Fruit fly (Drosophila melanogaster) whole organism, prepupa: ENCODE results near the gene tos.

Experiments used
- Blimp-1 ChIP-seq: fragments of 200-800 bp; sonication (Bioruptor generic); optimal IDR thresholded peaks from 3 replicates; lab custom pipeline; 2017; ENCODE audit warnings: missing biosample characterization, missing genetic modification characterization, mild to moderate bottlenecking, moderate library complexity, missing genetic modification reagents
- CG10631 ChIP-seq: fragments of 200-800 bp; sonication (Bioruptor generic); optimal IDR thresholded peaks from 2 replicates; lab custom pipeline; 2016; ENCODE audit warnings: missing biosample characterization, missing genetic modification characterization
- CG11902 ChIP-seq: fragments of 200-800 bp; sonication (Bioruptor generic); optimal IDR thresholded peaks from 3 replicates; lab custom pipeline; 2016; ENCODE audit warnings: missing biosample characterization, missing genetic modification characterization
- CG1621 ChIP-seq: fragments of 200-800 bp; sonication (Bioruptor generic); optimal IDR thresholded peaks from 3 replicates; lab custom pipeline; 2018; ENCODE audit warnings: missing biosample characterization, mild to moderate bottlenecking, missing genetic modification characterization
- CG3032 ChIP-seq: fragments of 200-800 bp; optimal IDR thresholded peaks from 2 replicates; lab custom pipeline; 2019; ENCODE audit warnings: missing biosample characterization, mild to moderate bottlenecking, missing genetic modification characterization, moderate library complexity
- CG34406 ChIP-seq: fragments of 200-800 bp; sonication (Bioruptor generic); optimal IDR thresholded peaks from 3 replicates; lab custom pipeline; 2016; ENCODE audit warnings: missing biosample characterization, missing genetic modification characterization
- CG4318 ChIP-seq: fragments of 200-800 bp; sonication (Bioruptor generic); optimal IDR thresholded peaks from 3 replicates; lab custom pipeline; 2017; ENCODE audit warnings: missing biosample characterization, mild to moderate bottlenecking, missing genetic modification characterization
- CG6276 ChIP-seq: fragments of 200-800 bp; sonication (Bioruptor generic); optimal IDR thresholded peaks from 2 replicates; lab custom pipeline; 2017; ENCODE audit warnings: missing biosample characterization, mild to moderate bottlenecking, missing genetic modification characterization
- CG6792 ChIP-seq: fragments of 200-800 bp; sonication (Bioruptor generic); optimal IDR thresholded peaks from 3 replicates; lab custom pipeline; 2016; ENCODE audit warnings: missing biosample characterization, missing genetic modification characterization
- CG6808 ChIP-seq: fragments of 200-800 bp; sonication (Bioruptor generic); optimal IDR thresholded peaks from 3 replicates; lab custom pipeline; 2017; ENCODE audit warnings: missing biosample characterization, missing genetic modification characterization, mild to moderate bottlenecking, moderate library complexity, missing genetic modification reagents
- CG6854 ChIP-seq: fragments of 200-800 bp; sonication (Bioruptor generic); optimal IDR thresholded peaks from 2 replicates; lab custom pipeline; 2017; ENCODE audit warnings: missing biosample characterization, mild to moderate bottlenecking, missing genetic modification characterization
- CG7368 ChIP-seq: fragments of 200-800 bp; sonication (Bioruptor generic); optimal IDR thresholded peaks from 3 replicates; lab custom pipeline; 2016; ENCODE audit warnings: missing biosample characterization, missing genetic modification characterization
- CG8119 ChIP-seq: fragments of 200-800 bp; sonication (Bioruptor generic); IDR thresholded peaks from 3 replicates; pipeline ENCODE4 v1.3.6; 2022; ENCODE audit warnings: missing biosample characterization, missing genetic modification characterization
- CG8632 ChIP-seq: fragments of 200-800 bp; sonication (Bioruptor generic); optimal IDR thresholded peaks from 3 replicates; lab custom pipeline; 2016; ENCODE audit warnings: missing biosample characterization, missing genetic modification characterization
- CG9139 ChIP-seq: fragments of 200-800 bp; sonication (Bioruptor generic); optimal IDR thresholded peaks from 3 replicates; lab custom pipeline; 2017; ENCODE audit warnings: missing biosample characterization, mild to moderate bottlenecking, missing genetic modification characterization
- Eip78C ChIP-seq: fragments of 200-800 bp; sonication (Bioruptor generic); peaks from one replicate; lab custom pipeline; 2016; ENCODE audit warnings: missing biosample characterization, missing genetic modification characterization
- Ets96B ChIP-seq: fragments of 200-800 bp; optimal IDR thresholded peaks from 2 replicates; lab custom pipeline; 2019; ENCODE audit warnings: missing biosample characterization, mild to moderate bottlenecking, missing genetic modification characterization, moderate library complexity
- Gug ChIP-seq: fragments of 200-800 bp; sonication (Bioruptor generic); IDR thresholded peaks from 2 replicates; pipeline ENCODE4 v1.3.6; 2022; ENCODE audit warnings: missing biosample characterization, missing genetic modification characterization
- Hr38 ChIP-seq: sonication (Bioruptor generic); optimal IDR thresholded peaks from 2 replicates; lab custom pipeline; 2016; ENCODE audit warnings: missing biosample characterization, missing genetic modification characterization
- Hr39 ChIP-seq: fragments of 200-800 bp; sonication (Bioruptor generic); optimal IDR thresholded peaks from 2 replicates; lab custom pipeline; 2016; ENCODE audit warnings: missing biosample characterization, missing genetic modification characterization
- Hr4 ChIP-seq: fragments of 200-800 bp; sonication (Bioruptor generic); optimal IDR thresholded peaks from 3 replicates; lab custom pipeline; 2016; ENCODE audit warnings: missing biosample characterization, missing genetic modification characterization
- OdsH ChIP-seq: fragments of 200-800 bp; sonication (Bioruptor generic); optimal IDR thresholded peaks from 3 replicates; lab custom pipeline; 2016; ENCODE audit warnings: missing biosample characterization, missing genetic modification characterization
- Smox ChIP-seq: fragments of 200-800 bp; sonication (Bioruptor generic); optimal IDR thresholded peaks from 3 replicates; lab custom pipeline; 2016; ENCODE audit warnings: missing biosample characterization, missing genetic modification characterization
- Sox102F ChIP-seq: fragments of 200-800 bp; sonication (Bioruptor generic); optimal IDR thresholded peaks from 2 replicates; lab custom pipeline; 2016; ENCODE audit warnings: missing biosample characterization, mild to moderate bottlenecking, missing genetic modification characterization
- Sox14 ChIP-seq: fragments of 200-800 bp; sonication (Bioruptor generic); optimal IDR thresholded peaks from 3 replicates; lab custom pipeline; 2016; ENCODE audit warnings: missing biosample characterization, missing genetic modification characterization
- Sox15 ChIP-seq: fragments of 200-800 bp; sonication (Bioruptor generic); optimal IDR thresholded peaks from 3 replicates; lab custom pipeline; 2016; ENCODE audit warnings: missing biosample characterization, missing genetic modification characterization
- achi ChIP-seq: fragments of 200-800 bp; sonication (Bioruptor generic); optimal IDR thresholded peaks from 3 replicates; lab custom pipeline; 2016; ENCODE audit warnings: missing biosample characterization, missing genetic modification characterization
- acj6 ChIP-seq: fragments of 200-800 bp; sonication (Bioruptor generic); optimal IDR thresholded peaks from 3 replicates; lab custom pipeline; 2016; ENCODE audit warnings: missing biosample characterization, missing genetic modification characterization
- cyc ChIP-seq: fragments of 200-800 bp; sonication (Bioruptor generic); optimal IDR thresholded peaks from 3 replicates; lab custom pipeline; 2016; ENCODE audit warnings: missing biosample characterization, missing genetic modification characterization
- dac ChIP-seq: fragments of 200-800 bp; sonication (Bioruptor generic); optimal IDR thresholded peaks from 2 replicates; lab custom pipeline; 2017; ENCODE audit warnings: missing biosample characterization, mild to moderate bottlenecking, missing genetic modification characterization
- dsx ChIP-seq: fragments of 200-800 bp; optimal IDR thresholded peaks from 3 replicates; lab custom pipeline; 2019; ENCODE audit warnings: missing biosample characterization, mild to moderate bottlenecking, missing genetic modification characterization, moderate library complexity; ENCODE audit not compliant: poor library complexity, severe bottlenecking
- eg ChIP-seq: fragments of 200-800 bp; sonication (Bioruptor generic); IDR thresholded peaks from 3 replicates; pipeline ENCODE4 v1.3.6; 2022; ENCODE audit warnings: missing biosample characterization, missing genetic modification characterization
- fd85E ChIP-seq: fragments of 200-800 bp; sonication (Bioruptor generic); optimal IDR thresholded peaks from 3 replicates; lab custom pipeline; 2016; ENCODE audit warnings: missing biosample characterization, missing genetic modification characterization
- fkh ChIP-seq: fragments of 200-800 bp; sonication (Bioruptor generic); optimal IDR thresholded peaks from 3 replicates; lab custom pipeline; 2017; ENCODE audit warnings: missing biosample characterization, mild to moderate bottlenecking, missing genetic modification characterization, moderate library complexity
- net ChIP-seq: fragments of 200-800 bp; sonication (Bioruptor generic); optimal IDR thresholded peaks from 3 replicates; lab custom pipeline; 2016; ENCODE audit warnings: missing biosample characterization, missing genetic modification characterization
- pdm3 ChIP-seq: fragments of 200-800 bp; sonication (Bioruptor generic); optimal IDR thresholded peaks from 3 replicates; lab custom pipeline; 2016; ENCODE audit warnings: missing biosample characterization, missing genetic modification characterization
- spab ChIP-seq: fragments of 200-800 bp; sonication (Bioruptor generic); optimal IDR thresholded peaks from 2 replicates; lab custom pipeline; 2017; ENCODE audit warnings: missing biosample characterization, mild to moderate bottlenecking, missing genetic modification characterization, missing genetic modification reagents
- svp ChIP-seq: fragments of 200-800 bp; sonication (Bioruptor generic); peaks from one replicate; lab custom pipeline; 2016; ENCODE audit warnings: missing biosample characterization, missing genetic modification characterization

tos gene

dm6 chr2L:18677910-18678639 lies 3.8 kb downstream of the tos start (continued):
- TF ChIP-seq OdsH (GFP tag; lab: Kevin White, UChicago) (no peak), CG11902 (GFP tag; lab: Kevin White, UChicago) (peak; percentile 20), dac (no peak), achi (GFP tag; lab: Kevin White, UChicago) (no peak), fd85E (GFP tag; lab: Kevin White, UChicago) (no peak), svp (GFP tag; lab: Kevin White, UChicago) (peak; percentile 82), CG6808 (GFP tag; lab: Kevin White, UChicago) (no peak), net (GFP tag; lab: Kevin White, UChicago) (no peak)

DNA sequence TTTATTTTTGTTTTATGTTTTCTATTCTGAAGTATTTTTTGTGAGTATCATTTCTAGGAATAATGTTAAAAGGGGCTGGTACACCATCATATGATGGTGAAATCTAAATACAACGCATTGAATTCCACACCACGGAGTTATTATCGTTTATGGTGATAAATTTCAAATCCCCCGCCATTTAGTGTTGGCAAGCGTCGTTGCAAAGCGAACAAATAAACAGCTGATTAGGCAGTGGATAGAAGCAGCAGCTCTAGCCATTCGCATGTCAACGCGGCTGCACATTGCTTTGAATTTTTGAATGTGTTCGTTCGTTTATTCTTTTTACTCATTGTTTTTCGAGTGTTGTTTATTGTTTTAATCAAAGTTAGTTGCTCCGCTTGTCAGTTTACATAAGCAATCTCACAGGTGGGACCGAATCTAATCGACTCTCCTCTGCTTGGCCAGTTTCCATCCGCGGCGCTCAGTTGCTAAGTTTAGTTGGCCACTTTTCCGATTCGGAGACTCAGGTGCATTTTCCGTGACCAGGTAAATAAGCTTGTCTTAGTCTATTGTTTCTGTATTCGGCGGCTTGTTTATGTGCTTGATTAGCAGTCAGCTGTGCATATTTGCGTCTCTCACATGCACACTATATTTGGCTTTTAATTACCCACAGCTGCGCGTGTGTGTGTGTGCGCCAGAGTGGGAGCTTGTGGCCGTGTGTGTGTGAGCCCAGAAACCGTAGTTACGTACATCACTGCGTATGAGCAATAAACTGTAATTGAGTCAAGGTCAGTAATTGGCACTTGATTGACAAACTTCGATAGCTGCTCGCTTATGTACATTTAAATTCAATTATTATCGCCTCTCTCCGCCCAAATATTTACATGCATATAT lies 4.7 kb downstream of the tos start, which contains the start of the genes Mst36Fa and CG31751:
Gene Mst36Fa, minus strand, starts transcription at position 51 of the 873 bp plus-strand sequence.
Gene CG31751, plus strand, starts transcription at position 274 of the 873 bp plus-strand sequence.
- TF ChIP-seq CG6854 (GFP tag; lab: Kevin White, UChicago) (no peak), fkh (GFP tag; lab: Kevin White, UChicago) (peak; percentile 98), cyc (GFP tag; lab: Kevin White, UChicago) (peak; percentile 9), svp (GFP tag; lab: Kevin White, UChicago) (peak; percentile 14)

- TF ChIP-seq dsx (GFP tag; lab: Kevin White, UChicago) (no peak), CG1621 (tag; lab: Kevin White, UChicago) (no peak)
These were observed 6.9 kb downstream of the tos start, which contains the start of gene Mst36Fb for dm6 chr2L:18674994-18675393. Gene Mst36Fb, minus strand, starts transcription at chr2L:18675094.

dm6 chr2L:18673185-18673584 lies 8.7 kb downstream of the tos start, which contains the start of gene CG43339:
Gene CG43339, minus strand, starts transcription at chr2L:18673285.
- TF ChIP-seq spab (GFP tag; lab: Kevin White, UChicago) (no peak), pdm3 (GFP tag; lab: Kevin White, UChicago) (no peak), Hr4 (GFP tag; lab: Kevin White, UChicago) (no peak), acj6 (GFP tag; lab: Kevin White, UChicago) (no peak), Smox (GFP tag; lab: Kevin White, UChicago) (no peak), CG34406 (GFP tag; lab: Kevin White, UChicago) (no peak), CG9139 (GFP tag; lab: Kevin White, UChicago) (no peak), CG8119 (GFP tag; lab: Robert Waterston, UW) (no peak), CG6792 (GFP tag; lab: Kevin White, UChicago) (no peak), Hr39 (GFP tag; lab: Kevin White, UChicago) (no peak), eg (GFP tag; lab: Robert Waterston, UW) (no peak), CG8632 (GFP tag; lab: Kevin White, UChicago) (no peak)

dm6 chr2L:18671146-18671545 lies 10.7 kb downstream of the tos start, which contains the start of gene CG43338:
Gene CG43338, minus strand, starts transcription at chr2L:18671246.
- TF ChIP-seq Smox (GFP tag; lab: Kevin White, UChicago): no peak
- TF ChIP-seq Sox15: no peak
- TF ChIP-seq CG10631 (GFP tag; lab: Kevin White, UChicago): no peak
- no peak for TF ChIP-seq CG6276
- no peak for TF ChIP-seq CG3032 (tag; lab: Kevin White, UChicago)
- no peak for TF ChIP-seq net (GFP tag; lab: Kevin White, UChicago)
- no peak for TF ChIP-seq CG34406 (GFP tag; lab: Kevin White, UChicago)
- no peak for TF ChIP-seq Blimp-1 (GFP tag; lab: Kevin White, UChicago)
- TF ChIP-seq OdsH (GFP tag; lab: Kevin White, UChicago): no peak
- no peak for TF ChIP-seq Gug (GFP tag; lab: Robert Waterston, UW)
- TF ChIP-seq Sox102F (GFP tag; lab: Kevin White, UChicago): no peak
- no peak for TF ChIP-seq achi (GFP tag; lab: Kevin White, UChicago)
- no peak for TF ChIP-seq CG7368 (GFP tag; lab: Kevin White, UChicago)
- no peak for TF ChIP-seq Hr38 (GFP tag; lab: Kevin White, UChicago)
- TF ChIP-seq Sox14 (GFP tag; lab: Kevin White, UChicago): no peak
- TF ChIP-seq CG4318 (GFP tag; lab: Kevin White, UChicago): no peak
- TF ChIP-seq CG8632 (GFP tag; lab: Kevin White, UChicago): no peak
- TF ChIP-seq Ets96B: no peak
- TF ChIP-seq Eip78C (GFP tag; lab: Kevin White, UChicago): no peak
- no peak for TF ChIP-seq dac
